Worm (Caenorhabditis elegans): ENCODE data around the gene cld-1.

- no peak for TF ChIP-seq mab-5 (tag; optimal IDR thresholded peaks at IDR 0.05)
- no peak for TF ChIP-seq nhr-76 (tag; optimal IDR thresholded peaks at IDR 0.05)
- no peak for TF ChIP-seq ceh-39 (tag; optimal IDR thresholded peaks at IDR 0.05)
- TF ChIP-seq lsy-2 (tag; optimal IDR thresholded peaks at IDR 0.05), result no peak
- no peak for TF ChIP-seq nhr-12 (tag; optimal IDR thresholded peaks at IDR 0.05)
- TF ChIP-seq flh-1 (GFP tag; optimal IDR thresholded peaks at IDR 0.05), result no peak
- no peak for TF ChIP-seq mls-2 (tag; optimal IDR thresholded peaks at IDR 0.05)
- TF ChIP-seq nhr-237 (tag; optimal IDR thresholded peaks at IDR 0.05), result no peak
- TF ChIP-seq snpc-4 (tag; optimal IDR thresholded peaks at IDR 0.05), result no peak
- TF ChIP-seq nhr-28 (tag; optimal IDR thresholded peaks at IDR 0.05), result no peak
These were observed 15.5 kb downstream of the cld-1 start for ce11 chrIV:12920553-12920952.
